Fruit fly (Drosophila melanogaster): Measurements from ENCODE around the gene Amun.

Amun gene

dm6 chrX:11685918-11686640 lies 29.3 kb downstream of the Amun start (continued):
- TF ChIP-seq CG6854 (GFP tag; optimal IDR thresholded peaks at IDR 0.05), result peak; percentile 31
- peak; percentile 59 for TF ChIP-seq Eip93F (GFP tag; optimal IDR thresholded peaks at IDR 0.05)
- peak; percentile 77 for TF ChIP-seq lz (GFP tag; optimal IDR thresholded peaks at IDR 0.05)
- TF ChIP-seq Met (GFP tag; optimal IDR thresholded peaks at IDR 0.05), result no peak
- TF ChIP-seq CG11902 (GFP tag; optimal IDR thresholded peaks at IDR 0.05), result peak; percentile 55
- peak; percentile 67 for TF ChIP-seq Lpt (GFP tag; optimal IDR thresholded peaks at IDR 0.05)
- TF ChIP-seq eg (GFP tag; IDR thresholded peaks at IDR 0.05), result no peak
- TF ChIP-seq CG7368 (GFP tag; optimal IDR thresholded peaks at IDR 0.05), result peak; percentile 68
- peak; percentile 55 for TF ChIP-seq CG16779 (tag; optimal IDR thresholded peaks at IDR 0.05)
- TF ChIP-seq CG10669 (GFP tag; optimal IDR thresholded peaks at IDR 0.05), result peak; percentile 86
- peak; percentile 22 for TF ChIP-seq Hr4 (GFP tag; optimal IDR thresholded peaks at IDR 0.05)
- peak; percentile 82 for TF ChIP-seq Smox (GFP tag; optimal IDR thresholded peaks at IDR 0.05)
- peak; percentile 87 for TF ChIP-seq CG6808 (GFP tag; optimal IDR thresholded peaks at IDR 0.05)
- TF ChIP-seq CG15336 (GFP tag; IDR thresholded peaks at IDR 0.05), result peak; percentile 62; the same call in 1 of the 2 replicates
- TF ChIP-seq salr (GFP tag; optimal IDR thresholded peaks at IDR 0.05), result peak; percentile 48 to 72
- peak; percentile 87 for TF ChIP-seq fd59A (GFP tag; optimal IDR thresholded peaks at IDR 0.05)
- TF ChIP-seq pdm3 (GFP tag; optimal IDR thresholded peaks at IDR 0.05), result peak; percentile 78
- peak; percentile 69 for TF ChIP-seq Eip75B (GFP tag; optimal IDR thresholded peaks at IDR 0.05)
- peak; percentile 83 for TF ChIP-seq achi (GFP tag; optimal IDR thresholded peaks at IDR 0.05)
- peak; percentile 87 for TF ChIP-seq CG3032 (tag; optimal IDR thresholded peaks at IDR 0.05)
- TF ChIP-seq Ets96B (tag; optimal IDR thresholded peaks at IDR 0.05), result peak; percentile 87
- TF ChIP-seq Hr39 (GFP tag; optimal IDR thresholded peaks at IDR 0.05), result peak; percentile 67
- TF ChIP-seq esn (GFP tag; optimal IDR thresholded peaks at IDR 0.05), result peak; percentile 86
- TF ChIP-seq CG6792 (GFP tag; optimal IDR thresholded peaks at IDR 0.05), result peak; percentile 79
- TF ChIP-seq CG8632 (GFP tag; optimal IDR thresholded peaks at IDR 0.05), result peak; percentile 71
- TF ChIP-seq Blimp-1 (GFP tag; optimal IDR thresholded peaks at IDR 0.05), result peak; percentile 29
- peak; percentile 76 for TF ChIP-seq CG32006 (GFP tag; optimal IDR thresholded peaks at IDR 0.05)
- peak; percentile 70 for TF ChIP-seq Sox102F (GFP tag; optimal IDR thresholded peaks at IDR 0.05)
- peak; percentile 94 for TF ChIP-seq fkh (GFP tag; optimal IDR thresholded peaks at IDR 0.05)

DNA sequence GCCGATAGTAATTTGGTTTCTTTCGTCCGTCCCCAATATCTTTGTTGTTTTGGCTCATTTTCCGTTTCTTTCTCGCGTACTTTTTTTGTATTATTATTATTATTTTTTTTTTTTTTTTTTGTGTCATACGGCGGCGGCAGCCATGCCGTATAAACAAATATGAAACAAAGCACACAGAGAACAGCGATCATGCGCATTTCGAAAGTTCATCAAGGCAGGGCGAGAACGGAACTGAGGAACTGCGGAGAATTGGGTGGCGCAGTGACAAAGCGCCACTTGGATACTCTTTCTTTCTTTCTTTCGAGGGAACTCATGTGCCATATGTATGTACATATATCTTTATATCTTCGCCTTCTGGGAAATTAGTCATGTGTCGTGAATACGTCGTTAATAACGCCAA lies 30.9 kb downstream of the Amun start:
- TF ChIP-seq Gug (GFP tag; IDR thresholded peaks at IDR 0.05), result no peak
- TF ChIP-seq Met (GFP tag; optimal IDR thresholded peaks at IDR 0.05), result no peak
- peak; percentile 32 for TF ChIP-seq Eip75B (GFP tag; optimal IDR thresholded peaks at IDR 0.05)
- peak; percentile 21 to 62 for TF ChIP-seq ss (GFP tag; optimal IDR thresholded peaks at IDR 0.05)
- no peak for TF ChIP-seq CG8319 (GFP tag; optimal IDR thresholded peaks at IDR 0.05)
- peak; percentile 5 for TF ChIP-seq CG31627 (GFP tag; optimal IDR thresholded peaks at IDR 0.05)
- TF ChIP-seq acj6 (GFP tag; optimal IDR thresholded peaks at IDR 0.05), result peak; percentile 31
- peak; percentile 15 for TF ChIP-seq CG3919 (GFP tag; optimal IDR thresholded peaks at IDR 0.05)
- TF ChIP-seq esn (GFP tag; optimal IDR thresholded peaks at IDR 0.05), result peak; percentile 34
- TF ChIP-seq dsx (GFP tag; optimal IDR thresholded peaks at IDR 0.05; ENCODE audit: poor library complexity, severe bottlenecking), result peak; percentile 29
- TF ChIP-seq CG9139 (GFP tag; optimal IDR thresholded peaks at IDR 0.05), result peak; percentile 28
- peak; percentile 61 for TF ChIP-seq Eip78C (GFP tag)
- peak; percentile 69 for TF ChIP-seq Sox14 (GFP tag; optimal IDR thresholded peaks at IDR 0.05)
- TF ChIP-seq CG11902 (GFP tag; optimal IDR thresholded peaks at IDR 0.05), result no peak
- TF ChIP-seq Blimp-1 (GFP tag; optimal IDR thresholded peaks at IDR 0.05), result peak; percentile 27
- peak; percentile 80 for TF ChIP-seq CG6163 (GFP tag; IDR thresholded peaks at IDR 0.05)
- TF ChIP-seq Hr4 (GFP tag; optimal IDR thresholded peaks at IDR 0.05), result no peak
- TF ChIP-seq lz (GFP tag; optimal IDR thresholded peaks at IDR 0.05), result no peak
- TF ChIP-seq salr (GFP tag; optimal IDR thresholded peaks at IDR 0.05), result peak in 1 of 2 experiments; percentile 18
- peak; percentile 12 for TF ChIP-seq fd59A (GFP tag; optimal IDR thresholded peaks at IDR 0.05)
- peak; percentile 19 for TF ChIP-seq CG6792 (GFP tag; optimal IDR thresholded peaks at IDR 0.05)
- peak; percentile 60; the same call in 2 of the 3 replicates for TF ChIP-seq CG8119 (GFP tag; IDR thresholded peaks at IDR 0.05)
- peak; percentile 35 for TF ChIP-seq CG8632 (GFP tag; optimal IDR thresholded peaks at IDR 0.05)
- no peak for TF ChIP-seq Sox15 (GFP tag; optimal IDR thresholded peaks at IDR 0.05)
- TF ChIP-seq CG7368 (GFP tag; optimal IDR thresholded peaks at IDR 0.05), result no peak
- TF ChIP-seq CG11294 (GFP tag; IDR thresholded peaks at IDR 0.05), result no peak
- peak; percentile 30 for TF ChIP-seq CG32006 (GFP tag; optimal IDR thresholded peaks at IDR 0.05)
- peak; percentile 84 for TF ChIP-seq Eip93F (GFP tag; optimal IDR thresholded peaks at IDR 0.05)
- peak; percentile 46 for TF ChIP-seq CG34406 (GFP tag; optimal IDR thresholded peaks at IDR 0.05)
- peak; percentile 56; the same call in 1 of the 3 replicates for TF ChIP-seq eg (GFP tag; IDR thresholded peaks at IDR 0.05)
- TF ChIP-seq CG16779 (tag; optimal IDR thresholded peaks at IDR 0.05), result peak; percentile 23
- TF ChIP-seq CG15336 (GFP tag; IDR thresholded peaks at IDR 0.05), result 0 out of 2 replicates have a peak, but pooled peaks have one; percentile 31
- TF ChIP-seq CG6808 (GFP tag; optimal IDR thresholded peaks at IDR 0.05), result peak; percentile 39
- peak; percentile 14 for TF ChIP-seq Hr39 (GFP tag; optimal IDR thresholded peaks at IDR 0.05)
- peak; percentile 1 for TF ChIP-seq CG11762 (GFP tag; optimal IDR thresholded peaks at IDR 0.05; ENCODE audit: insufficient read depth)

Measured in whole organism, prepupa.